Worm (Caenorhabditis elegans) whole organism, L3 larva: ENCODE data around the gene txbp-3.
A peak's percentile ranks its signal among the peaks of the same experiment; 100 is the strongest.

Source experiments
- R02D3.7 ChIP-seq: fragments of 150-350 bp; optimal IDR thresholded peaks from 2 replicates; lab custom pipeline; 2014; ENCODE audit warnings: missing biosample characterization, missing genetic modification characterization
- ZK546.5 ChIP-seq: sonication (generic microtip); optimal IDR thresholded peaks from 2 replicates; lab custom pipeline; 2017; ENCODE audit warnings: missing biosample characterization, missing genetic modification characterization
- aly-2 ChIP-seq: fragments of 150-350 bp; optimal IDR thresholded peaks from 2 replicates; lab custom pipeline; 2014; ENCODE audit warnings: missing biosample characterization, missing genetic modification characterization
- ama-1 ChIP-seq: fragments of 150-350 bp; optimal IDR thresholded peaks from 2 replicates; lab custom pipeline; 2018
- ceh-16 ChIP-seq: sonication (generic microtip); optimal IDR thresholded peaks from 2 replicates; lab custom pipeline; 2017; ENCODE audit warnings: missing biosample characterization, missing genetic modification characterization
- ceh-28 ChIP-seq: fragments of 150-350 bp; optimal IDR thresholded peaks from 2 replicates; lab custom pipeline; 2014; ENCODE audit warnings: missing biosample characterization, missing genetic modification reagents, missing genetic modification characterization
- ceh-9 ChIP-seq: sonication (generic microtip); optimal IDR thresholded peaks from 2 replicates; lab custom pipeline; 2018; ENCODE audit warnings: missing biosample characterization, missing genetic modification characterization
- daf-12 ChIP-seq: fragments of 150-350 bp; optimal IDR thresholded peaks from 2 replicates; lab custom pipeline; 2014; ENCODE audit warnings: missing biosample characterization, missing genetic modification reagents, missing genetic modification characterization
- egl-27 ChIP-seq: sonication (generic microtip); optimal IDR thresholded peaks from 4 replicates; lab custom pipeline; 2017; ENCODE audit warnings: missing biosample characterization, missing genetic modification reagents, missing genetic modification characterization
- elt-1 ChIP-seq: fragments of 150-350 bp; optimal IDR thresholded peaks from 2 replicates; lab custom pipeline; 2014; ENCODE audit warnings: missing biosample characterization, missing genetic modification characterization
- elt-2 ChIP-seq: sonication (generic microtip); optimal IDR thresholded peaks from 2 replicates; lab custom pipeline; 2016; ENCODE audit warnings: missing genetic modification reagents, mild to moderate bottlenecking, missing genetic modification characterization, missing compliant biosample characterization
- elt-3 ChIP-seq, 3 experiments: fragments of 150-350 bp in 1 of 3; sonication (generic microtip) in 2 of 3; optimal IDR thresholded peaks; 2 replicates in 2 of 3; 4 replicates in 1 of 3; lab custom pipeline; 2014 to 2017; ENCODE audit warnings: missing biosample characterization in 3 of 3, missing genetic modification characterization in 3 of 3
- eor-1 ChIP-seq, 2 experiments: fragments of 150-350 bp; optimal IDR thresholded peaks; 2 replicates each; lab custom pipeline; 2014 to 2018; ENCODE audit warnings: missing biosample characterization in 2 of 2, missing genetic modification characterization in 2 of 2
- fkh-10 ChIP-seq: sonication (generic microtip); optimal IDR thresholded peaks from 2 replicates; lab custom pipeline; 2017; ENCODE audit warnings: missing biosample characterization, missing genetic modification reagents, missing genetic modification characterization
- fos-1 ChIP-seq: fragments of 150-350 bp; optimal IDR thresholded peaks from 2 replicates; lab custom pipeline; 2014; ENCODE audit warnings: missing biosample characterization, missing genetic modification characterization
- jun-1 ChIP-seq: fragments of 150-350 bp; optimal IDR thresholded peaks from 2 replicates; lab custom pipeline; 2014; ENCODE audit warnings: missing biosample characterization, missing genetic modification reagents, missing genetic modification characterization
- lin-15B ChIP-seq: fragments of 150-350 bp; optimal IDR thresholded peaks from 2 replicates; lab custom pipeline; 2014; ENCODE audit warnings: missing biosample characterization, missing genetic modification characterization
- lin-39 ChIP-seq: fragments of 150-350 bp; optimal IDR thresholded peaks from 2 replicates; lab custom pipeline; 2018; ENCODE audit warnings: missing biosample characterization, missing genetic modification reagents, missing genetic modification characterization
- lsy-12 ChIP-seq: sonication (generic microtip); optimal IDR thresholded peaks from 2 replicates; lab custom pipeline; 2016; ENCODE audit warnings: mild to moderate bottlenecking, missing genetic modification characterization, missing compliant biosample characterization
- mdl-1 ChIP-seq: fragments of 150-350 bp; optimal IDR thresholded peaks from 2 replicates; lab custom pipeline; 2014; ENCODE audit warnings: missing biosample characterization, missing genetic modification characterization
- mml-1 ChIP-seq: fragments of 150-350 bp; sonication (generic microtip); optimal IDR thresholded peaks from 3 replicates; lab custom pipeline; 2014; ENCODE audit warnings: missing biosample characterization, missing genetic modification characterization
- nfya-1 ChIP-seq: sonication (generic microtip); optimal IDR thresholded peaks from 2 replicates; lab custom pipeline; 2017; ENCODE audit warnings: missing genetic modification characterization, mild to moderate bottlenecking, missing compliant biosample characterization, antibody characterized with exemption, moderate library complexity; ENCODE audit not compliant: insufficient read depth
- nhr-11 ChIP-seq: fragments of 150-350 bp; optimal IDR thresholded peaks from 2 replicates; lab custom pipeline; 2014; ENCODE audit warnings: missing biosample characterization, missing genetic modification characterization
- nhr-12 ChIP-seq: fragments of 150-350 bp; optimal IDR thresholded peaks from 2 replicates; lab custom pipeline; 2014; ENCODE audit warnings: missing biosample characterization, missing genetic modification characterization
- nhr-23 ChIP-seq: fragments of 150-350 bp; optimal IDR thresholded peaks from 2 replicates; lab custom pipeline; 2014; ENCODE audit warnings: missing biosample characterization, missing genetic modification reagents, missing genetic modification characterization
- nhr-237 ChIP-seq: fragments of 150-350 bp; optimal IDR thresholded peaks from 2 replicates; lab custom pipeline; 2014; ENCODE audit warnings: missing biosample characterization, missing genetic modification characterization
- nhr-25 ChIP-seq: sonication (generic microtip); optimal IDR thresholded peaks from 2 replicates; lab custom pipeline; 2017; ENCODE audit warnings: missing biosample characterization, missing genetic modification characterization
- nhr-28 ChIP-seq: fragments of 150-350 bp; optimal IDR thresholded peaks from 2 replicates; lab custom pipeline; 2014; ENCODE audit warnings: missing biosample characterization, missing genetic modification characterization
- nhr-43 ChIP-seq: sonication (generic microtip); optimal IDR thresholded peaks from 2 replicates; lab custom pipeline; 2016; ENCODE audit warnings: mild to moderate bottlenecking, missing genetic modification characterization, missing compliant biosample characterization; ENCODE audit not compliant: poor library complexity, severe bottlenecking
- nhr-67 ChIP-seq: fragments of 150-350 bp; optimal IDR thresholded peaks from 2 replicates; lab custom pipeline; 2014; ENCODE audit warnings: missing biosample characterization, missing genetic modification characterization
- pha-4 ChIP-seq: fragments of 150-350 bp; optimal IDR thresholded peaks from 2 replicates; lab custom pipeline; 2014; ENCODE audit warnings: missing biosample characterization, missing genetic modification reagents, missing genetic modification characterization
- pqm-1 ChIP-seq: fragments of 150-350 bp; optimal IDR thresholded peaks from 2 replicates; lab custom pipeline; 2017; ENCODE audit warnings: missing biosample characterization, missing genetic modification characterization, inconsistent platforms
- sea-2 ChIP-seq: fragments of 150-350 bp; sonication (generic microtip); optimal IDR thresholded peaks from 4 replicates; lab custom pipeline; 2014; ENCODE audit warnings: missing biosample characterization, missing genetic modification reagents, missing genetic modification characterization
- skn-1 ChIP-seq: fragments of 150-350 bp; optimal IDR thresholded peaks from 2 replicates; lab custom pipeline; 2014; ENCODE audit warnings: missing biosample characterization, missing genetic modification characterization
- snpc-4 ChIP-seq: fragments of 150-350 bp; optimal IDR thresholded peaks from 2 replicates; lab custom pipeline; 2014; ENCODE audit warnings: missing biosample characterization, missing genetic modification characterization
- tbx-2 ChIP-seq: sonication (generic microtip); optimal IDR thresholded peaks from 2 replicates; lab custom pipeline; 2016; ENCODE audit warnings: mild to moderate bottlenecking, missing genetic modification characterization, missing compliant biosample characterization
- unc-39 ChIP-seq: sonication (generic microtip); optimal IDR thresholded peaks from 4 replicates; lab custom pipeline; 2017; ENCODE audit warnings: missing biosample characterization, missing genetic modification characterization
- zag-1 ChIP-seq: fragments of 150-350 bp; optimal IDR thresholded peaks from 2 replicates; lab custom pipeline; 2014; ENCODE audit warnings: missing biosample characterization, missing genetic modification characterization
- ztf-11 ChIP-seq: fragments of 150-350 bp; optimal IDR thresholded peaks from 2 replicates; lab custom pipeline; 2014; ENCODE audit warnings: missing biosample characterization, missing genetic modification characterization
- ztf-4 ChIP-seq: fragments of 150-350 bp; optimal IDR thresholded peaks from 2 replicates; lab custom pipeline; 2014; ENCODE audit warnings: missing biosample characterization, missing genetic modification characterization

Gene txbp-3

DNA sequence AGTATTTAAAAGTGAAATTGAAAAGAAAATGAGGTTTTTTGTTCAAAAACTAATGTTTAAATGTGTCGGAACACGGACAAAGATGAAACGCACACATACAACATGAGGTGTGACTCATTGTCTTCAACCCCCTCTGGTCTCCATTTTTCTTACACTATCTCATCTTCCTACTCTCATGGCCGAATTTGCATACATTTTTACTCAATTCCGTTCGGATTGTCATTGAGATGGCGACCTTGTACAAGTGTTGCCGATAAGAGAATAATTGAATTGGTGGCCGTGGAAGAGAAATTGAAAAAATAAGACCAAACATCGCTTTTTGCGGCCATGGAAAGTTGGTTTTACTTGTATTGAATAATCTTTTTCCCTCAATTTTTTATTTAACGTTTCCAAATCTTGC is at the start of gene txbp-3:
txbp-3 (minus strand) TSS at position 285 of the 400 bp plus-strand sequence.
- TF ChIP-seq pha-4 (tag; lab: Kevin White, UChicago) (peak; percentile 32), lsy-12 (tag; lab: Kevin White, UChicago) (no peak), lin-15B (tag; lab: Kevin White, UChicago) (peak; percentile 70), nhr-67 (tag; lab: Kevin White, UChicago) (no peak), fkh-10 (GFP tag; lab: Kevin White, UChicago) (peak; percentile 17), tbx-2 (no peak), unc-39 (no peak), jun-1 (tag; lab: Kevin White, UChicago) (peak; percentile 5), fos-1 (tag; lab: Kevin White, UChicago) (no peak), nhr-43 (tag; lab: Kevin White, UChicago) (peak; percentile 9), ceh-16 (tag; lab: Kevin White, UChicago) (no peak), snpc-4 (tag; lab: Kevin White, UChicago) (peak; percentile 80), nhr-25 (tag; lab: Kevin White, UChicago) (peak; percentile 95), pqm-1 (tag; lab: Kevin White, UChicago) (peak; percentile 0), lin-39 (tag; lab: Kevin White, UChicago) (peak; percentile 23), nhr-28 (tag; lab: Kevin White, UChicago) (no peak), daf-12 (tag; lab: Kevin White, UChicago) (no peak), nhr-23 (tag; lab: Kevin White, UChicago) (peak; percentile 27), ztf-11 (tag; lab: Kevin White, UChicago) (no peak), eor-1 (tag; optimal IDR thresholded peaks at IDR 0.05; lab: Kevin White, UChicago) (no peak), ama-1 (no peak), aly-2 (tag; lab: Kevin White, UChicago) (no peak), mdl-1 (tag; lab: Kevin White, UChicago) (no peak), egl-27 (tag; lab: Kevin White, UChicago) (no peak), mml-1 (tag; lab: Kevin White, UChicago) (no peak), ceh-28 (no peak), skn-1 (tag; lab: Kevin White, UChicago) (no peak), nfya-1 (tag; lab: Kevin White, UChicago) (peak; percentile 20), nhr-12 (tag; lab: Kevin White, UChicago) (no peak), elt-2 (tag; lab: Kevin White, UChicago) (peak; percentile 74), ceh-9 (tag; lab: Kevin White, UChicago) (no peak)

ce11 chrIII:5096741-5097140 is 49.5 kb upstream of the txbp-3 start:
- TF ChIP-seq nhr-43 (tag; lab: Kevin White, UChicago) (peak; percentile 89), nhr-11 (tag; lab: Kevin White, UChicago) (no peak), nhr-25 (tag; lab: Kevin White, UChicago) (peak; percentile 32), nfya-1 (tag; lab: Kevin White, UChicago) (no peak), elt-3 (tag; optimal IDR thresholded peaks at IDR 0.05; lab: Kevin White, UChicago) (peak; percentile 46 to 70 (median 48)), ceh-28 (no peak), nhr-23 (tag; lab: Kevin White, UChicago) (peak; percentile 75), elt-2 (tag; lab: Kevin White, UChicago) (no peak)

ce11 chrIII:5094506-5094905 is 47.2 kb upstream of the txbp-3 start, which contains the start of gene F54D8.10:
Gene F54D8.10, plus strand, starts transcription at chrIII:5094806.
- no peak for TF ChIP-seq ztf-4 (tag; lab: Kevin White, UChicago)
- no peak for TF ChIP-seq fos-1 (tag; lab: Kevin White, UChicago)
- no peak for TF ChIP-seq nhr-237 (tag; lab: Kevin White, UChicago)
- TF ChIP-seq sea-2 (GFP tag; lab: Kevin White, UChicago) = no peak
- TF ChIP-seq zag-1 (tag; lab: Kevin White, UChicago) = no peak
- TF ChIP-seq unc-39 = no peak
- TF ChIP-seq R02D3.7 (tag; lab: Kevin White, UChicago) = no peak
- TF ChIP-seq nhr-43 (tag; lab: Kevin White, UChicago) = no peak
- no peak for TF ChIP-seq elt-1 (tag; lab: Kevin White, UChicago)
- TF ChIP-seq mdl-1 (tag; lab: Kevin White, UChicago) = no peak
- TF ChIP-seq ZK546.5 (tag; lab: Kevin White, UChicago) = no peak
- no peak for TF ChIP-seq ama-1
